Fruit fly (Drosophila melanogaster) whole organism, embryonic: ENCODE results near the gene Gorab.

Experiments used
- B-H2 ChIP-seq: fragments of 200-800 bp; sonication (Bioruptor generic); optimal IDR thresholded peaks from 2 replicates; lab custom pipeline; 2018; ENCODE audit warnings: missing biosample characterization, mild to moderate bottlenecking, missing genetic modification characterization
- CG17186 ChIP-seq: fragments of 200-800 bp; sonication (Bioruptor generic); optimal IDR thresholded peaks from 3 replicates; lab custom pipeline; 2017; ENCODE audit warnings: missing biosample characterization, missing genetic modification reagents, missing genetic modification characterization
- CG17328 ChIP-seq: fragments of 200-800 bp; sonication (Bioruptor generic); IDR thresholded peaks from 2 replicates; pipeline ENCODE4 v1.3.6; 2022; ENCODE audit warnings: missing biosample characterization, missing genetic modification characterization
- CG17612 ChIP-seq: fragments of 200-800 bp; sonication (Bioruptor generic); IDR thresholded peaks from 2 replicates; pipeline ENCODE4 v1.3.6; 2022; ENCODE audit warnings: missing biosample characterization, missing genetic modification characterization
- CG2116 ChIP-seq: fragments of 200-800 bp; sonication (Bioruptor generic); optimal IDR thresholded peaks from 3 replicates; lab custom pipeline; 2018; ENCODE audit warnings: missing biosample characterization, mild to moderate bottlenecking, missing genetic modification characterization
- CG31441 ChIP-seq: fragments of 200-800 bp; sonication (Bioruptor generic); IDR thresholded peaks from 2 replicates; pipeline ENCODE4 v1.3.6; 2022; ENCODE audit warnings: missing biosample characterization, missing genetic modification characterization
- CG6854 ChIP-seq: fragments of 200-800 bp; sonication (Bioruptor generic); optimal IDR thresholded peaks from 3 replicates; lab custom pipeline; 2017; ENCODE audit warnings: missing biosample characterization, mild to moderate bottlenecking, missing genetic modification characterization
- CG7928 ChIP-seq: fragments of 200-800 bp; sonication (Bioruptor generic); optimal IDR thresholded peaks from 2 replicates; lab custom pipeline; 2017; ENCODE audit warnings: missing biosample characterization, mild to moderate bottlenecking, missing genetic modification characterization
- CG8359 ChIP-seq: fragments of 200-800 bp; sonication (Bioruptor generic); optimal IDR thresholded peaks from 2 replicates; lab custom pipeline; 2017; ENCODE audit warnings: missing biosample characterization, mild to moderate bottlenecking, missing genetic modification characterization, borderline replicate concordance
- CTCF ChIP-seq: fragments of 200-800 bp; sonication (Bioruptor generic); optimal IDR thresholded peaks from 2 replicates; lab custom pipeline; 2017; ENCODE audit warnings: missing biosample characterization, mild to moderate bottlenecking, missing genetic modification characterization, moderate library complexity
- CrebB ChIP-seq: fragments of 200-800 bp; sonication (Bioruptor generic); optimal IDR thresholded peaks from 3 replicates; lab custom pipeline; 2018; ENCODE audit warnings: missing biosample characterization, mild to moderate bottlenecking, missing genetic modification characterization
- Dbx ChIP-seq: fragments of 200-800 bp; sonication (Bioruptor generic); IDR thresholded peaks from 3 replicates; pipeline ENCODE4 v1.3.6; 2022; ENCODE audit warnings: missing biosample characterization, missing genetic modification characterization
- Drgx ChIP-seq: fragments of 200-800 bp; sonication (Bioruptor generic); IDR thresholded peaks from 2 replicates; pipeline ENCODE4 v1.3.6; 2022; ENCODE audit warnings: missing biosample characterization, missing genetic modification characterization
- Gug ChIP-seq: fragments of 200-800 bp; sonication (Bioruptor generic); IDR thresholded peaks from 4 replicates; pipeline ENCODE4 v1.3.6; 2022; ENCODE audit warnings: missing biosample characterization, missing genetic modification characterization
- H15 ChIP-seq: fragments of 200-800 bp; sonication (Bioruptor generic); IDR thresholded peaks from 3 replicates; pipeline ENCODE4 v1.3.6; 2022; ENCODE audit warnings: missing biosample characterization, missing genetic modification characterization
- Jarid2 ChIP-seq: fragments of 200-800 bp; sonication (Bioruptor generic); optimal IDR thresholded peaks from 3 replicates; lab custom pipeline; 2017; ENCODE audit warnings: mild to moderate bottlenecking, missing biosample characterization, missing genetic modification reagents, missing genetic modification characterization
- Med ChIP-seq: fragments of 200-800 bp; sonication (Bioruptor generic); peaks from one replicate; lab custom pipeline; 2016; ENCODE audit warnings: missing biosample characterization, missing genetic modification characterization, mild to moderate bottlenecking, inconsistent platforms, moderate library complexity
- Mrtf ChIP-seq: fragments of 200-800 bp; sonication (Bioruptor generic); IDR thresholded peaks from 3 replicates; pipeline ENCODE4 v1.3.6; 2022; ENCODE audit warnings: missing biosample characterization, missing genetic modification characterization
- Nf-YB ChIP-seq: fragments of 200-800 bp; sonication (Bioruptor generic); optimal IDR thresholded peaks from 3 replicates; lab custom pipeline; 2019; ENCODE audit warnings: missing biosample characterization, mild to moderate bottlenecking, missing genetic modification characterization, moderate library complexity
- Trl ChIP-seq, 3 experiments: fragments of >200 bp in 2 of 3; fragments of 200-800 bp in 1 of 3; sonication (Bioruptor generic) in 1 of 3; optimal IDR thresholded peaks; 2 replicates in 1 of 3; 3 replicates in 2 of 3; lab custom pipeline; 2016 to 2017; ENCODE audit warnings: missing biosample characterization in 1 of 3, missing genetic modification characterization in 1 of 3
- ato ChIP-seq: fragments of 200-800 bp; sonication (Bioruptor generic); IDR thresholded peaks from 2 replicates; pipeline ENCODE4 v1.3.6; 2022; ENCODE audit warnings: missing biosample characterization, missing genetic modification characterization; ENCODE audit not compliant: partially characterized antibody
- bsh ChIP-seq, 2 experiments: fragments of 200-800 bp; sonication (Bioruptor generic); optimal IDR thresholded peaks; 2 replicates each; lab custom pipeline; 2017 to 2018; ENCODE audit warnings: mild to moderate bottlenecking in 2 of 2, missing biosample characterization in 2 of 2, missing genetic modification characterization in 2 of 2, moderate library complexity in 1 of 2
- corto ChIP-seq: fragments of 200-800 bp; sonication (Bioruptor generic); optimal IDR thresholded peaks from 2 replicates; lab custom pipeline; 2016; ENCODE audit warnings: missing biosample characterization, mild to moderate bottlenecking, missing genetic modification characterization, moderate library complexity
- crol ChIP-seq: fragments of 200-800 bp; sonication (Bioruptor generic); IDR thresholded peaks from 2 replicates; pipeline ENCODE4 v1.3.6; 2022; ENCODE audit warnings: missing biosample characterization, missing genetic modification characterization
- fd96Cb ChIP-seq: fragments of 200-800 bp; sonication (Bioruptor generic); optimal IDR thresholded peaks from 2 replicates; lab custom pipeline; 2018; ENCODE audit warnings: missing biosample characterization, mild to moderate bottlenecking, missing genetic modification characterization, moderate library complexity
- gem ChIP-seq: fragments of 200-800 bp; sonication (Bioruptor generic); optimal IDR thresholded peaks from 2 replicates; lab custom pipeline; 2019; ENCODE audit warnings: missing biosample characterization, mild to moderate bottlenecking, missing genetic modification characterization, moderate library complexity
- grau ChIP-seq: fragments of 200-800 bp; optimal IDR thresholded peaks from 3 replicates; lab custom pipeline; 2019; ENCODE audit warnings: missing biosample characterization, mild to moderate bottlenecking, missing genetic modification characterization, moderate library complexity
- kay ChIP-seq: fragments of 200-800 bp; sonication (Bioruptor generic); optimal IDR thresholded peaks from 2 replicates; lab custom pipeline; 2016; ENCODE audit warnings: missing biosample characterization, missing genetic modification characterization
- lov ChIP-seq, 2 experiments: fragments of 200-800 bp in 1 of 2; fragments of >200 bp in 1 of 2; sonication (Bioruptor generic) in 1 of 2; IDR thresholded peaks in 1 of 2; optimal IDR thresholded peaks in 1 of 2; 2 replicates in 1 of 2; 3 replicates in 1 of 2; pipeline versions ENCODE4 v1.3.6 to Lab custom; 2017 to 2022; ENCODE audit warnings: missing biosample characterization in 1 of 2, missing genetic modification characterization in 1 of 2
- nom ChIP-seq: fragments of 200-800 bp; sonication (Bioruptor generic); optimal IDR thresholded peaks from 2 replicates; lab custom pipeline; 2017; ENCODE audit warnings: missing biosample characterization, missing genetic modification characterization, mild to moderate bottlenecking, moderate library complexity, missing genetic modification reagents
- pan ChIP-seq, 4 experiments: fragments of >200 bp in 3 of 4; fragments of 200-800 bp in 1 of 4; sonication (Bioruptor generic) in 1 of 4; optimal IDR thresholded peaks in 3 of 4; IDR thresholded peaks in 1 of 4; 2 replicates each; pipeline versions ENCODE4 v1.3.6 to Lab custom; 2017 to 2022; ENCODE audit warnings: missing biosample characterization in 2 of 4, missing genetic modification characterization in 2 of 4, mixed read lengths in 1 of 4
- pfk ChIP-seq: fragments of 200-800 bp; sonication (Bioruptor generic); optimal IDR thresholded peaks from 2 replicates; lab custom pipeline; 2018; ENCODE audit warnings: missing biosample characterization, mild to moderate bottlenecking, missing genetic modification characterization, moderate library complexity
- ranshi ChIP-seq: fragments of 200-800 bp; sonication (Bioruptor generic); IDR thresholded peaks from 2 replicates; pipeline ENCODE4 v1.3.6; 2022; ENCODE audit warnings: missing biosample characterization, missing genetic modification characterization
- sens ChIP-seq: fragments of 200-800 bp; sonication (Bioruptor generic); peaks from one replicate; lab custom pipeline; 2016; ENCODE audit warnings: missing biosample characterization, missing genetic modification characterization
- sim ChIP-seq: fragments of 200-800 bp; sonication (Bioruptor generic); IDR thresholded peaks from 2 replicates; pipeline ENCODE4 v1.3.6; 2022; ENCODE audit warnings: missing biosample characterization, missing genetic modification characterization
- tna ChIP-seq: fragments of 200-800 bp; sonication (Bioruptor generic); IDR thresholded peaks from 2 replicates; pipeline ENCODE4 v1.3.6; 2022; ENCODE audit warnings: missing biosample characterization, missing genetic modification characterization; ENCODE audit not compliant: partially characterized antibody
- unc-4 ChIP-seq: fragments of 200-800 bp; sonication (Bioruptor generic); IDR thresholded peaks from 2 replicates; pipeline ENCODE4 v1.3.6; 2022; ENCODE audit warnings: missing biosample characterization, missing genetic modification characterization; ENCODE audit not compliant: partially characterized antibody
- zen ChIP-seq: fragments of 200-800 bp; sonication (Bioruptor generic); optimal IDR thresholded peaks from 3 replicates; lab custom pipeline; 2018; ENCODE audit warnings: missing biosample characterization, mild to moderate bottlenecking, missing genetic modification characterization, moderate library complexity

Gene Gorab

dm6 chr3L:17421319-17421718 is 7.3 kb downstream of the Gorab start, which contains the start of gene blot (continued):
- TF ChIP-seq lov (optimal IDR thresholded peaks at IDR 0.05; lab: Kevin White, UChicago) (no peak), lov (GFP tag; IDR thresholded peaks at IDR 0.05; lab: Robert Waterston, UW) (no peak), CG7928 (GFP tag; lab: Kevin White, UChicago) (no peak), CG6854 (GFP tag; lab: Kevin White, UChicago) (no peak), Nf-YB (no peak), H15 (GFP tag; lab: Robert Waterston, UW) (no peak), CG2116 (no peak), CrebB (tag; lab: Kevin White, UChicago) (no peak), B-H2 (GFP tag; lab: Kevin White, UChicago) (peak; percentile 12), ranshi (GFP tag; lab: Robert Waterston, UW) (peak; percentile 22; the same call in 1 of the 2 replicates), CG17328 (GFP tag; lab: Robert Waterston, UW) (0 out of 2 replicates have a peak, but pooled peaks have one; percentile 44), Dbx (GFP tag; lab: Robert Waterston, UW) (peak; percentile 18; the same call in 1 of the 3 replicates), pan (optimal IDR thresholded peaks at IDR 0.05; lab: Kevin White, UChicago) (no peak), pan (GFP tag; optimal IDR thresholded peaks at IDR 0.05 in 1 of 2, IDR thresholded peaks at IDR 0.05 in 1 of 2) (peak in 1 of 2 experiments; percentile 11), gem (tag; lab: Kevin White, UChicago) (no peak), Jarid2 (peak; percentile 95), unc-4 (GFP tag; lab: Robert Waterston, UW) (peak; percentile 36; the same call in 1 of the 2 replicates), Drgx (GFP tag; lab: Robert Waterston, UW) (peak; percentile 16; the same call in 1 of the 2 replicates), fd96Cb (tag; lab: Kevin White, UChicago) (no peak), Gug (no peak), bsh (GFP tag; optimal IDR thresholded peaks at IDR 0.05; lab: Kevin White, UChicago) (peak in 1 of 2 experiments; percentile 35), tna (peak; percentile 19; the same call in 1 of the 2 replicates), ato (0 out of 2 replicates have a peak, but pooled peaks have one; percentile 33), CG31441 (GFP tag; lab: Robert Waterston, UW) (no peak), Trl (optimal IDR thresholded peaks at IDR 0.05; lab: Kevin White, UChicago) (peak; percentile 86 to 88), Trl (GFP tag; optimal IDR thresholded peaks at IDR 0.05; lab: Kevin White, UChicago) (no peak), kay (no peak), CG17186 (GFP tag; lab: Kevin White, UChicago) (no peak), sim (GFP tag; lab: Robert Waterston, UW) (0 out of 2 replicates have a peak, but pooled peaks have one; percentile 20)
- TF ChIP-seq, all 482 proteins: peak for 56

dm6 chr3L:17420610-17421194 is 7.9 kb downstream of the Gorab start:
- TF ChIP-seq grau, result peak; percentile 64
- no peak for TF ChIP-seq CG17612 (GFP tag; lab: Robert Waterston, UW)
- TF ChIP-seq nom (GFP tag; lab: Kevin White, UChicago), result peak; percentile 1
- peak; percentile 12; the same call in 1 of the 2 replicates for TF ChIP-seq crol (GFP tag; lab: Robert Waterston, UW)
- TF ChIP-seq CTCF (GFP tag; lab: Kevin White, UChicago), result no peak
- peak; percentile 47 for TF ChIP-seq sens (GFP tag; lab: Kevin White, UChicago)
- peak; percentile 0 for TF ChIP-seq corto
- TF ChIP-seq zen (tag; lab: Kevin White, UChicago), result no peak
- peak in 1 of 2 experiments; percentile 42 for TF ChIP-seq bsh (GFP tag; optimal IDR thresholded peaks at IDR 0.05; lab: Kevin White, UChicago)
- TF ChIP-seq pfk, result no peak
- TF ChIP-seq Med (GFP tag; lab: Kevin White, UChicago), result peak; percentile 55
- no peak for TF ChIP-seq Mrtf (GFP tag; lab: Robert Waterston, UW)
- no peak for TF ChIP-seq CG8359 (GFP tag; lab: Kevin White, UChicago)
